Fruit fly (Drosophila melanogaster): ENCODE measurements around the gene CG11134.

The CG11134 gene

DNA sequence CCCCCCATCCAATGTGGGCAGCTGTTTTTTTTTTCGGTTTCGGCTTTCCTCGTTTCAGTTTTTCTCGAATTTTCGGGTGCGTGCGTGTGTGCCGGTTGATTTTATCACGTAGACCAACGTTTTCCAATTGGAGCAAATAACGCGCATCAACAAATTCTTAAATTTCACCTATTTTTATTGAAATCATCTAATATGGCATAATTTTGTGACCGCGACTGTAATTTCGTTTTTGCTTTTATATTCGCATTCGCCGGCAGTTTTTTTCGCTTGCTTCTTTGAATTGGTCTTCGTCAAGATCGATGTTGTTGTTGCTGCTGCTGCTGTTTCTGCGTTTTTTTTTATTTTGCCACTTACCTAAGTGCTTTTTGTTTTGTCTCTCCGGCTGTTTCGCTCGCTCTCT is 16.7 kb downstream of the CG11134 start:
- TF ChIP-seq rib (GFP tag; IDR thresholded peaks at IDR 0.05) = 0 out of 2 replicates have a peak, but pooled peaks have one; percentile 28
- peak; percentile 50 for TF ChIP-seq psq (GFP tag; optimal IDR thresholded peaks at IDR 0.05)
- TF ChIP-seq dysf (GFP tag; IDR thresholded peaks at IDR 0.05) = peak; percentile 8; the same call in 1 of the 3 replicates
- TF ChIP-seq dmrt99B (tag; optimal IDR thresholded peaks at IDR 0.05) = no peak
- TF ChIP-seq CG15011 (GFP tag; optimal IDR thresholded peaks at IDR 0.05) = no peak
- peak; percentile 77 for TF ChIP-seq CG11696 (GFP tag; IDR thresholded peaks at IDR 0.05)
- peak; percentile 29; the same call in 1 of the 2 replicates for TF ChIP-seq CG32532 (GFP tag; IDR thresholded peaks at IDR 0.05)
- TF ChIP-seq Rfx (GFP tag; IDR thresholded peaks at IDR 0.05) = peak; percentile 28; the same call in 1 of the 2 replicates
- peak; percentile 40 for TF ChIP-seq CG6765 (GFP tag; optimal IDR thresholded peaks at IDR 0.05)
- TF ChIP-seq Dll (GFP tag; IDR thresholded peaks at IDR 0.05; ENCODE audit: partially characterized antibody) = no peak
- TF ChIP-seq emc (GFP tag; optimal IDR thresholded peaks at IDR 0.05) = no peak
- peak; percentile 9 for TF ChIP-seq Hsf (GFP tag; optimal IDR thresholded peaks at IDR 0.05)
- no peak for TF ChIP-seq fd102C (GFP tag; optimal IDR thresholded peaks at IDR 0.05)
- TF ChIP-seq bsh (GFP tag; optimal IDR thresholded peaks at IDR 0.05) = peak in 1 of 2 experiments; percentile 92
- TF ChIP-seq CG15514 (GFP tag; optimal IDR thresholded peaks at IDR 0.05) = peak; percentile 20
- TF ChIP-seq sna (GFP tag; IDR thresholded peaks at IDR 0.05; ENCODE audit: partially characterized antibody) = no peak
- TF ChIP-seq Usf (GFP tag; optimal IDR thresholded peaks at IDR 0.05) = no peak
- peak in 1 of 2 experiments; percentile 69 for TF ChIP-seq insv (GFP tag; optimal IDR thresholded peaks at IDR 0.05)
- peak; percentile 5 for TF ChIP-seq CG2120 (GFP tag; optimal IDR thresholded peaks at IDR 0.05)
- TF ChIP-seq CG15269 (tag; optimal IDR thresholded peaks at IDR 0.05) = peak; percentile 21
- 0 out of 2 replicates have a peak, but pooled peaks have one; percentile 9 for TF ChIP-seq slbo (GFP tag; IDR thresholded peaks at IDR 0.05)
- TF ChIP-seq Hr78 (GFP tag; optimal IDR thresholded peaks at IDR 0.05) = no peak
- TF ChIP-seq Awh (GFP tag; IDR thresholded peaks at IDR 0.05) = no peak
- peak in 1 of 2 experiments; percentile 9 for TF ChIP-seq Trl (optimal IDR thresholded peaks at IDR 0.05)
- TF ChIP-seq Trl (GFP tag; optimal IDR thresholded peaks at IDR 0.05) = no peak
- TF ChIP-seq slp2 (GFP tag; optimal IDR thresholded peaks at IDR 0.05) = no peak
- TF ChIP-seq nom (GFP tag; optimal IDR thresholded peaks at IDR 0.05) = peak; percentile 68
- TF ChIP-seq Drgx (GFP tag; IDR thresholded peaks at IDR 0.05) = peak; percentile 60
- TF ChIP-seq CG4360 (GFP tag; IDR thresholded peaks at IDR 0.05) = peak; percentile 61
- no peak for TF ChIP-seq seq (GFP tag; IDR thresholded peaks at IDR 0.05)
- TF ChIP-seq gcm (GFP tag; optimal IDR thresholded peaks at IDR 0.05) = no peak
- TF ChIP-seq CG15073 (GFP tag; optimal IDR thresholded peaks at IDR 0.05) = peak; percentile 64
- no peak for TF ChIP-seq HmgZ (tag; optimal IDR thresholded peaks at IDR 0.05)
- peak; percentile 19 for TF ChIP-seq corto (GFP tag; optimal IDR thresholded peaks at IDR 0.05)
- no peak for TF ChIP-seq D (optimal IDR thresholded peaks at IDR 0.05)
- TF ChIP-seq D (GFP tag; optimal IDR thresholded peaks at IDR 0.05) = no peak
- no peak for TF ChIP-seq tll (GFP tag; optimal IDR thresholded peaks at IDR 0.05)
- TF ChIP-seq luna (GFP tag; optimal IDR thresholded peaks at IDR 0.05) = no peak
- TF ChIP-seq Meics (GFP tag; optimal IDR thresholded peaks at IDR 0.05) = peak; percentile 12
- TF ChIP-seq CG34422 (GFP tag; IDR thresholded peaks at IDR 0.05) = peak; percentile 51; the same call in 1 of the 3 replicates
- peak; percentile 63 for TF ChIP-seq sqz (GFP tag; optimal IDR thresholded peaks at IDR 0.05)

DNA sequence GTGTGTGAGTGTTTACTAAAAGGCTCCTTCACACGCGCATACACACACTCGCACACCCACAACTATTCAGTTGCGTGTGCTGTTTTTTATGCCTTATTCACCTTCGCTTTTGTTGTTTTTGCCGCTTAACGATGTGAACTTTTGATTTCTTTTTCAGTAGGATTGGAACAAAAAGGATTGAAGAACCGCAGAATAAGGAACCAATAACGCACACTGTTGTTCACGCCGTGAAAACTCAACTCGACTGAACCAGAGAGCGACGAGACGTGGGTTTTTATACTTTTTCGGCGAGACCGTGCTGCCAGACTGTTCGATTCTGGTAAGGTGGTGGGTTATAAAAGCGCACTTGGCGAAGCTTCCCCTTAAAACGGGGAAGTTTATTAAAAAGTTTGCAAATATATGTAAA is 17.4 kb downstream of the CG11134 start, which contains the start of gene Pdcd4:
TSS of gene Pdcd4 (minus strand) at position 255 of the 406 bp plus-strand sequence.
- TF ChIP-seq BtbVII (GFP tag; optimal IDR thresholded peaks at IDR 0.05) (peak; percentile 16), Drgx (GFP tag; IDR thresholded peaks at IDR 0.05) (peak; percentile 25; the same call in 1 of the 2 replicates), MESR4 (GFP tag; optimal IDR thresholded peaks at IDR 0.05) (peak; percentile 12), her (GFP tag; optimal IDR thresholded peaks at IDR 0.05) (peak; percentile 26), HmgZ (tag; optimal IDR thresholded peaks at IDR 0.05) (peak; percentile 4), bigmax (GFP tag; optimal IDR thresholded peaks at IDR 0.05) (peak; percentile 1), CG43689 (GFP tag; IDR thresholded peaks at IDR 0.05) (no peak), Jarid2 (GFP tag; optimal IDR thresholded peaks at IDR 0.05) (peak; percentile 95), Med (GFP tag) (peak; percentile 86), Hmr (GFP tag; optimal IDR thresholded peaks at IDR 0.05) (peak; percentile 49), stwl (tag; optimal IDR thresholded peaks at IDR 0.05) (peak; percentile 35), vfl (GFP tag; optimal IDR thresholded peaks at IDR 0.05) (no peak), crc (GFP tag; optimal IDR thresholded peaks at IDR 0.05) (peak; percentile 14)

All from whole organism, embryonic.